Fruit fly (Drosophila melanogaster) Kc167 (cell line): ENCODE data around the gene TP53INP.

Experiments used
- Myc ChIP-seq: fragments of >200 bp; optimal IDR thresholded peaks from 2 replicates; lab custom pipeline; 2017; ENCODE audit warnings: missing external identifiers
- Sin3A ChIP-seq: fragments of >200 bp; optimal IDR thresholded peaks from 2 replicates; lab custom pipeline; 2018; ENCODE audit warnings: missing external identifiers
- h ChIP-seq: fragments of >200 bp; optimal IDR thresholded peaks from 3 replicates; lab custom pipeline; 2018; ENCODE audit warnings: missing external identifiers
- insv ChIP-seq: fragments of >200 bp; optimal IDR thresholded peaks from 3 replicates; lab custom pipeline; 2018; ENCODE audit warnings: missing external identifiers
- psq ChIP-seq: fragments of >200 bp; optimal IDR thresholded peaks from 2 replicates; lab custom pipeline; 2017; ENCODE audit warnings: missing external identifiers
- ttk ChIP-seq: sonication (Bioruptor generic); optimal IDR thresholded peaks from 2 replicates; lab custom pipeline; 2017; ENCODE audit warnings: missing external identifiers

TP53INP gene

dm6 chr3L:4460307-4461088, 53.8 kb downstream of the TP53INP start, which contains the start of gene CG15022:
Gene CG15022 (minus strand): TSS chr3L:4460317.
- no peak for TF ChIP-seq Myc
- TF ChIP-seq insv (lab: Kevin White, UChicago): no peak
- TF ChIP-seq psq: no peak
- TF ChIP-seq ttk (lab: Kevin White, UChicago): no peak
- no peak for TF ChIP-seq Sin3A (lab: Kevin White, UChicago)
- no peak for TF ChIP-seq h (lab: Kevin White, UChicago)

- no peak for TF ChIP-seq Myc
- no peak for TF ChIP-seq psq
- TF ChIP-seq insv (lab: Kevin White, UChicago): no peak
- no peak for TF ChIP-seq Sin3A (lab: Kevin White, UChicago)
- no peak for TF ChIP-seq h (lab: Kevin White, UChicago)
- TF ChIP-seq ttk (lab: Kevin White, UChicago): no peak
These were observed 54.8 kb downstream of the TP53INP start, which contains the start of gene CG15023 for dm6 chr3L:4461454-4462045. Gene CG15023 (minus strand): TSS chr3L:4461504.

dm6 chr3L:4463773-4464301, 57.1 kb downstream of the TP53INP start, which contains the start of gene CG15024:
Gene CG15024 (minus strand): TSS chr3L:4463823.
- TF ChIP-seq insv (lab: Kevin White, UChicago) (no peak), Sin3A (lab: Kevin White, UChicago) (no peak), Myc (no peak), ttk (lab: Kevin White, UChicago) (no peak), h (lab: Kevin White, UChicago) (no peak), psq (no peak)

DNA sequence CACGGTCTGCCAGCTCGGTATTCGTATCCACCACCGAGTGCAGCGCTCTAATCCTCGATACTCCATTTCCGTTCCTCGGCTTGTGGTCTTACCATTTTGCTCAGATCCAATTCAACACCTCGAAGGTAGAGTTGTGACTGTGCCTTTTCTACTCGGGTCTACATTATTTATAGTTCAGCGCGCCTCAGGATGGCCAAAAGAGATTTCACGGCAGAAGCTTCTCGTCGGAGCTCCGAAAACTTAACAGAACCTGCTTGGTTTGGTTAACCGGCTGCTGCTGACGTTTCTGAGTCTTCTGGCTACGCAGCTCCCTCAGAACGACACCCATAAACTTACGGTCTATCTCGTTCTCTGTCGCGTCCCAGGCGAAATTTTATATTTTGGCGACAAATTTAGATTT, 59.8 kb downstream of the TP53INP start, which contains the start of gene CG32241:
TSS of gene CG32241 (minus strand) at position 101 of the 400 bp plus-strand sequence.
- TF ChIP-seq Sin3A (lab: Kevin White, UChicago) (no peak), ttk (lab: Kevin White, UChicago) (no peak), Myc (no peak), insv (lab: Kevin White, UChicago) (no peak), h (lab: Kevin White, UChicago) (no peak), psq (no peak)

DNA sequence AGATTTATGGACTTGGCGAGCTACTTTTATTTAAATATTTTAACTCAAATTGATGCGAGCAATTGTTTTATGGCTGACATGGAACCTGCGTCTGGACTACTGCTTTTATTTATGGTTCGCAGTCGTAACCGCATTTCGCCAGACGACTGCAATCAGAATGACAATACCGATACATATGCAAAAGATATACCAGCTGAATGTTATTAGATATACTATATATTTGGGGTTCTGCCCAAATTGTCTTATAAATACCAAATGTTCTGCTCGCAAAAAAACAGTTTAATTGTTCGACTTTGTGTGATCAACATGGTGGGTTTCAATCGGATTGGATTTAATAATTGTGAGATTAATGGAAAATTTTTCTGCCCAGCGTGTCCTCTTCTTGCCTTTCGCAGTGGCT, 63.0 kb downstream of the TP53INP start, which contains the start of gene CG32249:
TSS of gene CG32249 (plus strand) at position 301 of the 400 bp plus-strand sequence.
- TF ChIP-seq insv (lab: Kevin White, UChicago) (no peak), Sin3A (lab: Kevin White, UChicago) (no peak), Myc (no peak), ttk (lab: Kevin White, UChicago) (no peak), h (lab: Kevin White, UChicago) (no peak), psq (no peak)
